Fruit fly (Drosophila melanogaster) whole organism, embryonic: ENCODE measurements around the gene Peritrophin-15a.

Source experiments
- Atf-2 ChIP-seq: fragments of 200-800 bp; sonication (Bioruptor generic); optimal IDR thresholded peaks from 2 replicates; lab custom pipeline; 2016; ENCODE audit warnings: missing biosample characterization, missing genetic modification characterization
- Bdp1 ChIP-seq: fragments of 200-800 bp; sonication (Bioruptor generic); optimal IDR thresholded peaks from 3 replicates; lab custom pipeline; 2016; ENCODE audit warnings: missing biosample characterization, missing genetic modification characterization
- CG1024 ChIP-seq: fragments of 200-800 bp; sonication (Bioruptor generic); IDR thresholded peaks from 2 replicates; pipeline ENCODE4 v1.3.6; 2022; ENCODE audit warnings: missing biosample characterization, missing genetic modification characterization
- CG11456 ChIP-seq: fragments of 200-800 bp; sonication (Bioruptor generic); IDR thresholded peaks from 3 replicates; pipeline ENCODE4 v1.3.6; 2022; ENCODE audit warnings: missing biosample characterization, missing genetic modification characterization
- CG11560 ChIP-seq: fragments of 200-800 bp; sonication (Bioruptor generic); IDR thresholded peaks from 3 replicates; pipeline ENCODE4 v1.3.6; 2022; ENCODE audit warnings: missing biosample characterization, missing genetic modification characterization
- CG12744 ChIP-seq: fragments of 200-800 bp; sonication (Bioruptor generic); optimal IDR thresholded peaks from 2 replicates; lab custom pipeline; 2016; ENCODE audit warnings: missing biosample characterization, missing genetic modification characterization
- CG14965 ChIP-seq: fragments of 200-800 bp; sonication (Bioruptor generic); optimal IDR thresholded peaks from 2 replicates; lab custom pipeline; 2016; ENCODE audit warnings: missing biosample characterization, missing genetic modification characterization, borderline replicate concordance
- CG18476 ChIP-seq: fragments of 200-800 bp; sonication (Bioruptor generic); optimal IDR thresholded peaks from 2 replicates; lab custom pipeline; 2016; ENCODE audit warnings: missing biosample characterization, mild to moderate bottlenecking, missing genetic modification characterization
- CG18619 ChIP-seq: fragments of 200-800 bp; sonication (Bioruptor generic); optimal IDR thresholded peaks from 3 replicates; lab custom pipeline; 2017; ENCODE audit warnings: missing biosample characterization, mild to moderate bottlenecking, missing genetic modification characterization
- CG2712 ChIP-seq: fragments of 200-800 bp; optimal IDR thresholded peaks from 3 replicates; lab custom pipeline; 2019; ENCODE audit warnings: missing biosample characterization, mild to moderate bottlenecking, missing genetic modification characterization, moderate library complexity
- CG30403 ChIP-seq: fragments of 200-800 bp; sonication (Bioruptor generic); optimal IDR thresholded peaks from 3 replicates; lab custom pipeline; 2016; ENCODE audit warnings: missing biosample characterization, missing genetic modification characterization
- CG32772 ChIP-seq: fragments of 200-800 bp; sonication (Bioruptor generic); IDR thresholded peaks from 2 replicates; pipeline ENCODE4 v1.3.6; 2022; ENCODE audit warnings: missing biosample characterization, missing genetic modification characterization
- CG4730 ChIP-seq: fragments of 200-800 bp; sonication (Bioruptor generic); IDR thresholded peaks from 2 replicates; pipeline ENCODE4 v1.3.6; 2022; ENCODE audit warnings: missing biosample characterization, missing genetic modification characterization
- CG4820 ChIP-seq: fragments of 200-800 bp; sonication (Bioruptor generic); optimal IDR thresholded peaks from 3 replicates; lab custom pipeline; 2016; ENCODE audit warnings: missing biosample characterization, missing genetic modification characterization
- CG8359 ChIP-seq: fragments of 200-800 bp; sonication (Bioruptor generic); optimal IDR thresholded peaks from 2 replicates; lab custom pipeline; 2017; ENCODE audit warnings: missing biosample characterization, mild to moderate bottlenecking, missing genetic modification characterization, borderline replicate concordance
- CG8924 ChIP-seq: fragments of 200-800 bp; optimal IDR thresholded peaks from 3 replicates; lab custom pipeline; 2019; ENCODE audit warnings: missing biosample characterization, mild to moderate bottlenecking, missing genetic modification characterization, moderate library complexity
- CG9609 ChIP-seq: fragments of 200-800 bp; sonication (Bioruptor generic); optimal IDR thresholded peaks from 3 replicates; lab custom pipeline; 2016; ENCODE audit warnings: missing biosample characterization, missing genetic modification characterization
- CG9932 ChIP-seq: fragments of 200-800 bp; sonication (Bioruptor generic); IDR thresholded peaks from 2 replicates; pipeline ENCODE4 v1.3.6; 2022; ENCODE audit warnings: missing biosample characterization, missing genetic modification characterization
- CrebB ChIP-seq: fragments of 200-800 bp; sonication (Bioruptor generic); optimal IDR thresholded peaks from 3 replicates; lab custom pipeline; 2018; ENCODE audit warnings: missing biosample characterization, mild to moderate bottlenecking, missing genetic modification characterization
- D19A ChIP-seq: fragments of 200-800 bp; optimal IDR thresholded peaks from 3 replicates; lab custom pipeline; 2019; ENCODE audit warnings: missing biosample characterization, mild to moderate bottlenecking, missing genetic modification characterization, moderate library complexity
- H15 ChIP-seq: fragments of 200-800 bp; sonication (Bioruptor generic); IDR thresholded peaks from 3 replicates; pipeline ENCODE4 v1.3.6; 2022; ENCODE audit warnings: missing biosample characterization, missing genetic modification characterization
- HHEX ChIP-seq: fragments of 200-800 bp; sonication (Bioruptor generic); optimal IDR thresholded peaks from 3 replicates; lab custom pipeline; 2017; ENCODE audit warnings: missing biosample characterization, mild to moderate bottlenecking, missing genetic modification characterization, missing genetic modification reagents
- Lim3 ChIP-seq: fragments of 200-800 bp; sonication (Bioruptor generic); IDR thresholded peaks from 2 replicates; pipeline ENCODE4 v1.3.6; 2022; ENCODE audit warnings: missing biosample characterization, missing genetic modification characterization
- MBD-R2 ChIP-seq: fragments of 200-800 bp; sonication (Bioruptor generic); IDR thresholded peaks from 2 replicates; pipeline ENCODE4 v1.3.6; 2022; ENCODE audit warnings: missing biosample characterization, missing genetic modification characterization
- MTF-1 ChIP-seq: fragments of 200-800 bp; sonication (Bioruptor generic); optimal IDR thresholded peaks from 2 replicates; lab custom pipeline; 2018; ENCODE audit warnings: missing biosample characterization, mild to moderate bottlenecking, missing genetic modification characterization, borderline replicate concordance
- Max ChIP-seq: fragments of 200-800 bp; sonication (Bioruptor generic); optimal IDR thresholded peaks from 2 replicates; lab custom pipeline; 2016; ENCODE audit warnings: missing biosample characterization, mild to moderate bottlenecking, missing genetic modification characterization
- Neu2 ChIP-seq: fragments of 200-800 bp; sonication (Bioruptor generic); optimal IDR thresholded peaks from 3 replicates; lab custom pipeline; 2016; ENCODE audit warnings: missing biosample characterization, missing genetic modification characterization, borderline replicate concordance
- Oaz ChIP-seq: fragments of 200-800 bp; sonication (Bioruptor generic); IDR thresholded peaks from 2 replicates; pipeline ENCODE4 v1.3.6; 2022; ENCODE audit warnings: missing biosample characterization, missing genetic modification characterization
- chn ChIP-seq: fragments of 200-800 bp; sonication (Bioruptor generic); optimal IDR thresholded peaks from 2 replicates; lab custom pipeline; 2016; ENCODE audit warnings: missing biosample characterization, missing genetic modification characterization
- corto ChIP-seq: fragments of 200-800 bp; sonication (Bioruptor generic); optimal IDR thresholded peaks from 2 replicates; lab custom pipeline; 2016; ENCODE audit warnings: missing biosample characterization, mild to moderate bottlenecking, missing genetic modification characterization, moderate library complexity
- cwo ChIP-seq: fragments of 200-800 bp; sonication (Bioruptor generic); optimal IDR thresholded peaks from 3 replicates; lab custom pipeline; 2017; ENCODE audit warnings: missing biosample characterization, missing genetic modification characterization, mild to moderate bottlenecking, moderate library complexity, missing genetic modification reagents
- dm ChIP-seq: fragments of 200-800 bp; sonication (Bioruptor generic); optimal IDR thresholded peaks from 3 replicates; lab custom pipeline; 2016; ENCODE audit warnings: missing biosample characterization, missing genetic modification characterization
- emc ChIP-seq: fragments of 200-800 bp; sonication (Bioruptor generic); optimal IDR thresholded peaks from 2 replicates; lab custom pipeline; 2016; ENCODE audit warnings: missing biosample characterization, missing genetic modification characterization
- ems ChIP-seq: fragments of 200-800 bp; sonication (Bioruptor generic); optimal IDR thresholded peaks from 3 replicates; lab custom pipeline; 2016; ENCODE audit warnings: missing biosample characterization, missing genetic modification characterization
- en ChIP-seq: fragments of 200-800 bp; sonication (Bioruptor generic); optimal IDR thresholded peaks from 2 replicates; lab custom pipeline; 2016; ENCODE audit warnings: missing biosample characterization, missing genetic modification characterization
- esg ChIP-seq: fragments of 200-800 bp; sonication (Bioruptor generic); conservative IDR thresholded peaks from 2 replicates; pipeline ENCODE4 v1.3.6; 2022; ENCODE audit warnings: missing biosample characterization, missing genetic modification characterization
- exex ChIP-seq: fragments of 200-800 bp; sonication (Bioruptor generic); optimal IDR thresholded peaks from 4 replicates; lab custom pipeline; 2018; ENCODE audit warnings: missing biosample characterization, mild to moderate bottlenecking, missing genetic modification characterization, moderate library complexity
- ftz-f1 ChIP-seq: fragments of 200-800 bp; sonication (Bioruptor generic); optimal IDR thresholded peaks from 2 replicates; lab custom pipeline; 2016; ENCODE audit warnings: missing biosample characterization, missing genetic modification characterization
- her ChIP-seq: fragments of 200-800 bp; sonication (Bioruptor generic); optimal IDR thresholded peaks from 2 replicates; lab custom pipeline; 2016; ENCODE audit warnings: missing biosample characterization, missing genetic modification characterization
- kah ChIP-seq: fragments of 200-800 bp; sonication (Bioruptor generic); optimal IDR thresholded peaks from 2 replicates; lab custom pipeline; 2018; ENCODE audit warnings: missing biosample characterization, mild to moderate bottlenecking, missing genetic modification characterization
- knrl ChIP-seq: fragments of 200-800 bp; sonication (Bioruptor generic); IDR thresholded peaks from 3 replicates; pipeline ENCODE4 v1.3.6; 2022; ENCODE audit warnings: missing biosample characterization, missing genetic modification characterization; ENCODE audit not compliant: partially characterized antibody
- nau ChIP-seq: fragments of 200-800 bp; sonication (Bioruptor generic); optimal IDR thresholded peaks from 3 replicates; lab custom pipeline; 2017; ENCODE audit warnings: missing biosample characterization, mild to moderate bottlenecking, missing genetic modification characterization, missing genetic modification reagents
- nom ChIP-seq: fragments of 200-800 bp; sonication (Bioruptor generic); optimal IDR thresholded peaks from 2 replicates; lab custom pipeline; 2017; ENCODE audit warnings: missing biosample characterization, missing genetic modification characterization, mild to moderate bottlenecking, moderate library complexity, missing genetic modification reagents
- odd ChIP-seq: fragments of 200-800 bp; sonication (Bioruptor generic); optimal IDR thresholded peaks from 2 replicates; lab custom pipeline; 2017; ENCODE audit warnings: missing biosample characterization, mild to moderate bottlenecking, missing genetic modification characterization
- phol ChIP-seq: fragments of 200-800 bp; sonication (Bioruptor generic); optimal IDR thresholded peaks from 3 replicates; lab custom pipeline; 2018; ENCODE audit warnings: missing biosample characterization, mild to moderate bottlenecking, missing genetic modification characterization, moderate library complexity
- pros ChIP-seq: fragments of 200-800 bp; sonication (Bioruptor generic); optimal IDR thresholded peaks from 3 replicates; lab custom pipeline; 2019; ENCODE audit warnings: missing biosample characterization, mild to moderate bottlenecking, missing genetic modification characterization, moderate library complexity
- ranshi ChIP-seq: fragments of 200-800 bp; sonication (Bioruptor generic); IDR thresholded peaks from 2 replicates; pipeline ENCODE4 v1.3.6; 2022; ENCODE audit warnings: missing biosample characterization, missing genetic modification characterization
- sim ChIP-seq: fragments of 200-800 bp; sonication (Bioruptor generic); IDR thresholded peaks from 2 replicates; pipeline ENCODE4 v1.3.6; 2022; ENCODE audit warnings: missing biosample characterization, missing genetic modification characterization
- slbo ChIP-seq: fragments of 200-800 bp; sonication (Bioruptor generic); IDR thresholded peaks from 2 replicates; pipeline ENCODE4 v1.3.6; 2022; ENCODE audit warnings: missing biosample characterization, missing genetic modification characterization
- slp2 ChIP-seq: fragments of 200-800 bp; sonication (Bioruptor generic); optimal IDR thresholded peaks from 2 replicates; lab custom pipeline; 2016; ENCODE audit warnings: missing biosample characterization, missing genetic modification characterization
- sug ChIP-seq: fragments of 200-800 bp; optimal IDR thresholded peaks from 2 replicates; lab custom pipeline; 2019; ENCODE audit warnings: missing biosample characterization, mild to moderate bottlenecking, missing genetic modification characterization, moderate library complexity
- tll ChIP-seq, 2 experiments: fragments of 200-800 bp in 1 of 2; fragments of >200 bp in 1 of 2; sonication (Bioruptor generic) in 1 of 2; optimal IDR thresholded peaks; 2 replicates each; lab custom pipeline; 2017 to 2019; ENCODE audit warnings: missing biosample characterization in 2 of 2, missing genetic modification characterization in 2 of 2, mild to moderate bottlenecking in 1 of 2, moderate library complexity in 1 of 2

The Peritrophin-15a gene

dm6 chr2L:8374235-8374634 is 21.7 kb downstream of the Peritrophin-15a start, which contains the start of gene Wdr82 (continued):
- TF ChIP-seq her = no peak
- TF ChIP-seq Neu2 (GFP tag; lab: Kevin White, UChicago) = no peak
- no peak for TF ChIP-seq nau (GFP tag; lab: Kevin White, UChicago)
- no peak for TF ChIP-seq MTF-1
- TF ChIP-seq CG12744 (GFP tag; lab: Kevin White, UChicago) = no peak
- TF ChIP-seq H15 (GFP tag; lab: Robert Waterston, UW) = no peak
- TF ChIP-seq knrl = peak; percentile 55; the same call in 2 of the 3 replicates
- TF ChIP-seq CG30403 = no peak
- TF ChIP-seq Oaz (GFP tag; lab: Robert Waterston, UW) = no peak
- no peak for TF ChIP-seq ranshi (GFP tag; lab: Robert Waterston, UW)
- TF ChIP-seq Lim3 = no peak
- no peak for TF ChIP-seq CG9932 (GFP tag; lab: Robert Waterston, UW)
- no peak for TF ChIP-seq sug (tag; lab: Kevin White, UChicago)
- TF ChIP-seq CG2712 = peak; percentile 18
- no peak for TF ChIP-seq CG4730 (GFP tag; lab: Robert Waterston, UW)
- TF ChIP-seq Atf-2 = no peak
- no peak for TF ChIP-seq phol (tag; lab: Kevin White, UChicago)
- no peak for TF ChIP-seq slbo
- TF ChIP-seq Bdp1 (GFP tag; lab: Kevin White, UChicago) = no peak
- TF ChIP-seq ems (GFP tag; lab: Kevin White, UChicago) = no peak
- TF ChIP-seq en (GFP tag; lab: Kevin White, UChicago) = no peak
- TF ChIP-seq CG8359 (GFP tag; lab: Kevin White, UChicago) = no peak
- no peak for TF ChIP-seq D19A (tag; lab: Kevin White, UChicago)
- no peak for TF ChIP-seq esg
- TF ChIP-seq CG8924 (tag; lab: Kevin White, UChicago) = no peak
- TF ChIP-seq pros (GFP tag; lab: Kevin White, UChicago) = no peak
- TF ChIP-seq Max (GFP tag; lab: Kevin White, UChicago) = no peak
- no peak for TF ChIP-seq dm (GFP tag; lab: Kevin White, UChicago)
- no peak for TF ChIP-seq sim (GFP tag; lab: Robert Waterston, UW)
- no peak for TF ChIP-seq tll (GFP tag; optimal IDR thresholded peaks at IDR 0.05; lab: Kevin White, UChicago)
- no peak for TF ChIP-seq CG9609
- no peak for TF ChIP-seq CG1024 (GFP tag; lab: Robert Waterston, UW)
- TF ChIP-seq MBD-R2 (GFP tag; lab: Robert Waterston, UW) = peak; percentile 77
- TF ChIP-seq CG4820 (GFP tag; lab: Kevin White, UChicago) = no peak
- no peak for TF ChIP-seq slp2 (GFP tag; lab: Kevin White, UChicago)
- TF ChIP-seq kah (GFP tag; lab: Kevin White, UChicago) = no peak
- no peak for TF ChIP-seq ftz-f1
- TF ChIP-seq CG11456 (GFP tag; lab: Robert Waterston, UW) = no peak
- TF ChIP-seq nom (GFP tag; lab: Kevin White, UChicago) = no peak
- no peak for TF ChIP-seq emc (GFP tag; lab: Kevin White, UChicago)
- no peak for TF ChIP-seq CrebB
- TF ChIP-seq CG11560 (tag; lab: Robert Waterston, UW) = no peak
- TF ChIP-seq odd (GFP tag; lab: Kevin White, UChicago) = no peak
- no peak for TF ChIP-seq CG18476
- peak; percentile 7 for TF ChIP-seq exex (tag; lab: Kevin White, UChicago)
- no peak for TF ChIP-seq chn (GFP tag; lab: Kevin White, UChicago)
- TF ChIP-seq cwo = no peak
- TF ChIP-seq CG32772 (GFP tag; lab: Robert Waterston, UW) = no peak
- TF ChIP-seq corto (GFP tag; lab: Kevin White, UChicago) = no peak
- no peak for TF ChIP-seq CG18619 (GFP tag; lab: Kevin White, UChicago)
- no peak for TF ChIP-seq CG14965
- no peak for TF ChIP-seq HHEX
